Fruit fly (Drosophila melanogaster): ENCODE results near the gene RpL17.

RpL17 gene

DNA sequence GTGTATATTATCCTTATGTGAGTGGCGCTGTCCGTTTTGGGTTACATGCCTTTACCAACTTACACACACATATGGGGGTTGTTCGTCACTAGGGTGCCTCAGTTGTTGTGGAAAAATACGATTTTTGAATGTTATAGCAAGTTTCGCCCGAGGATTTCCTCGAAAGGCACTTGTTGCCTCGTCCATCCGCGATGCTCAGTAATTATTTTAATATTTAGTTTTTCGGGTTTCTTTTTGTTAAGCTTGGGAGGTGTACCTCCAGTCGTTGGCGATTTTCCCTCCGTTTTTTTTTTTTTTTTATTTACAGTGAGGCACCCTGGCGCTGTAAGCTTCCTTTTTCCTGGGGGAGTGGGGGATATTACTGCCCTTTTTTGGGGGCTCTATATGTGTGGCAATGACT lies 47.6 kb downstream of the RpL17 start (continued):
- TF ChIP-seq Taf1 (GFP tag; IDR thresholded peaks at IDR 0.05) (peak; percentile 43; the same call in 1 of the 2 replicates), gt (GFP tag; IDR thresholded peaks at IDR 0.05) (no peak; the same call in 1 of the 2 replicates), CG4854 (GFP tag; optimal IDR thresholded peaks at IDR 0.05) (no peak), usp (GFP tag; optimal IDR thresholded peaks at IDR 0.05) (no peak), CG13624 (GFP tag; optimal IDR thresholded peaks at IDR 0.05) (peak; percentile 38), sc (optimal IDR thresholded peaks at IDR 0.05) (no peak), sc (GFP tag; optimal IDR thresholded peaks at IDR 0.05) (no peak), CG7928 (GFP tag; optimal IDR thresholded peaks at IDR 0.05) (no peak), Six4 (GFP tag; optimal IDR thresholded peaks at IDR 0.05) (peak; percentile 34), H2.0 (GFP tag; IDR thresholded peaks at IDR 0.05) (0 out of 2 replicates have a peak, but pooled peaks have one; percentile 26), CG7839 (tag; optimal IDR thresholded peaks at IDR 0.05) (peak; percentile 71), Awh (GFP tag; IDR thresholded peaks at IDR 0.05) (0 out of 2 replicates have a peak, but pooled peaks have one; percentile 42), bcd (GFP tag; optimal IDR thresholded peaks at IDR 0.05) (peak; percentile 65), abd-A (tag; optimal IDR thresholded peaks at IDR 0.05) (peak; percentile 61), Mrtf (GFP tag; IDR thresholded peaks at IDR 0.05) (0 out of 3 replicates have a peak, but pooled peaks have one; percentile 49), CG2875 (GFP tag; optimal IDR thresholded peaks at IDR 0.05) (peak; percentile 31), tna (GFP tag; IDR thresholded peaks at IDR 0.05; ENCODE audit: partially characterized antibody) (no peak), gfzf (GFP tag; optimal IDR thresholded peaks at IDR 0.05) (no peak), Xbp1 (GFP tag; optimal IDR thresholded peaks at IDR 0.05) (peak; percentile 61), CG15269 (tag; optimal IDR thresholded peaks at IDR 0.05) (peak; percentile 74), Blimp-1 (GFP tag; optimal IDR thresholded peaks at IDR 0.05) (peak; percentile 63), CG18476 (GFP tag; optimal IDR thresholded peaks at IDR 0.05) (peak; percentile 68), org-1 (GFP tag; optimal IDR thresholded peaks at IDR 0.05) (peak; percentile 68), btn (GFP tag; optimal IDR thresholded peaks at IDR 0.05) (no peak), Tbp (GFP tag; optimal IDR thresholded peaks at IDR 0.05) (no peak), CG1233 (GFP tag; optimal IDR thresholded peaks at IDR 0.05) (peak; percentile 45), NK7.1 (GFP tag; optimal IDR thresholded peaks at IDR 0.05) (no peak), CG5180 (GFP tag; optimal IDR thresholded peaks at IDR 0.05) (peak; percentile 58), CG4820 (GFP tag; optimal IDR thresholded peaks at IDR 0.05) (peak; percentile 13), bsh (GFP tag; optimal IDR thresholded peaks at IDR 0.05) (peak; percentile 61 to 74), chn (GFP tag; optimal IDR thresholded peaks at IDR 0.05) (peak; percentile 37), CG1647 (GFP tag; optimal IDR thresholded peaks at IDR 0.05) (peak; percentile 39), sr (GFP tag; IDR thresholded peaks at IDR 0.05) (no peak), Dbx (GFP tag; IDR thresholded peaks at IDR 0.05) (peak; percentile 49; the same call in 1 of the 3 replicates), inv (GFP tag; IDR thresholded peaks at IDR 0.05; ENCODE audit: partially characterized antibody) (no peak), row (GFP tag; IDR thresholded peaks at IDR 0.05) (peak; percentile 85), ATbp (GFP tag; optimal IDR thresholded peaks at IDR 0.05) (peak; percentile 66), CG18011 (GFP tag; optimal IDR thresholded peaks at IDR 0.05) (peak; percentile 46), bowl (GFP tag; IDR thresholded peaks at IDR 0.05) (no peak; the same call in 1 of the 2 replicates), CG12391 (tag; optimal IDR thresholded peaks at IDR 0.05) (peak; percentile 72), Hsf (GFP tag; optimal IDR thresholded peaks at IDR 0.05) (peak; percentile 60), vnd (GFP tag; IDR thresholded peaks at IDR 0.05; ENCODE audit: partially characterized antibody) (no peak), jigr1 (GFP tag; IDR thresholded peaks at IDR 0.05) (0 out of 3 replicates have a peak, but pooled peaks have one; percentile 24), kay (GFP tag; optimal IDR thresholded peaks at IDR 0.05) (peak; percentile 29), PHDP (tag; optimal IDR thresholded peaks at IDR 0.05) (peak; percentile 79), CG3726 (GFP tag; IDR thresholded peaks at IDR 0.05) (peak; percentile 46; the same call in 1 of the 3 replicates), CG10366 (GFP tag; IDR thresholded peaks at IDR 0.05) (peak; percentile 64), pita (GFP tag; optimal IDR thresholded peaks at IDR 0.05) (no peak), CG15011 (GFP tag; optimal IDR thresholded peaks at IDR 0.05) (peak; percentile 20), CG30431 (GFP tag; optimal IDR thresholded peaks at IDR 0.05) (peak; percentile 42), maf-S (GFP tag; optimal IDR thresholded peaks at IDR 0.05) (no peak)

Measured in whole organism, embryonic.